Fruit fly (Drosophila melanogaster): Measurements from ENCODE around the gene Atac2.

The Atac2 gene

DNA sequence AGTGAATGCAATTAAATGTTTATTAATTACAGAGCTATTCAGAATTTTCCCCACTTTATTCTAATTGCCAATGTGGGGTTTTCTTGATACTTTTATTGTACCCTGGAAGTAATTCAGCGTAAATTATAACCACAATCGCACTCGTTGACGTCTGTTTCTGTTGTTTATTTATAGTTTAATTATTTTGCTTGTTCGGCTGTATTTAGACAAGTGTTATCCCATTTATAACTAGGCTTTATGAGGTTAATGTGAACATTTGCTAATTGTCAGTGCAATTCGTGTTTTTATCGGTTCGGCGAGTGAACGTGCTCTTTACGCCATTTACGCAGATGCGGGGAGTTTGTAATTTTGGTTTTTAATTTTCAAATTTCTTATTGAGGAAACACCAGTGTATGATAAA is 13.0 kb upstream of the Atac2 start:
- TF ChIP-seq ey (GFP tag; optimal IDR thresholded peaks at IDR 0.05) (no peak), Hnf4 (GFP tag; optimal IDR thresholded peaks at IDR 0.05) (peak; percentile 10), Dfd (GFP tag; optimal IDR thresholded peaks at IDR 0.05) (no peak), foxo (GFP tag; optimal IDR thresholded peaks at IDR 0.05) (no peak), CG9705 (GFP tag; optimal IDR thresholded peaks at IDR 0.05) (no peak), usp (GFP tag; optimal IDR thresholded peaks at IDR 0.05) (no peak), CrebA (GFP tag; optimal IDR thresholded peaks at IDR 0.05; ENCODE audit: borderline replicate concordance) (no peak), sage (GFP tag; optimal IDR thresholded peaks at IDR 0.05) (no peak), lola (GFP tag; optimal IDR thresholded peaks at IDR 0.05) (no peak), Hr83 (GFP tag; optimal IDR thresholded peaks at IDR 0.05; ENCODE audit: poor library complexity, severe bottlenecking) (peak; percentile 78), Rel (GFP tag; optimal IDR thresholded peaks at IDR 0.05) (no peak), Rel (tag; optimal IDR thresholded peaks at IDR 0.05) (no peak), fru (GFP tag; optimal IDR thresholded peaks at IDR 0.05) (peak; percentile 15), Vsx2 (GFP tag; optimal IDR thresholded peaks at IDR 0.05; ENCODE audit: partially characterized antibody) (no peak), jim (GFP tag; optimal IDR thresholded peaks at IDR 0.05) (no peak), HLH106 (tag; optimal IDR thresholded peaks at IDR 0.05) (no peak), dl (GFP tag; optimal IDR thresholded peaks at IDR 0.05; ENCODE audit: insufficient read depth in 1 of 2, partially characterized antibody in 2 of 2) (no peak), rgr (GFP tag; optimal IDR thresholded peaks at IDR 0.05) (peak; percentile 39), Hr78 (GFP tag; optimal IDR thresholded peaks at IDR 0.05) (no peak), CG32264 (GFP tag; optimal IDR thresholded peaks at IDR 0.05) (no peak), pan (optimal IDR thresholded peaks at IDR 0.05) (no peak), Sp1 (GFP tag; optimal IDR thresholded peaks at IDR 0.05) (no peak), brk (GFP tag; optimal IDR thresholded peaks at IDR 0.05) (no peak), Jra (GFP tag; optimal IDR thresholded peaks at IDR 0.05) (no peak), h (GFP tag; optimal IDR thresholded peaks at IDR 0.05) (peak; percentile 38), br (GFP tag; optimal IDR thresholded peaks at IDR 0.05) (no peak), tai (GFP tag; optimal IDR thresholded peaks at IDR 0.05) (peak; percentile 34), psq (GFP tag; optimal IDR thresholded peaks at IDR 0.05) (no peak), Myc (optimal IDR thresholded peaks at IDR 0.05) (no peak), woc (GFP tag; optimal IDR thresholded peaks at IDR 0.05) (no peak), dmrt93B (GFP tag; optimal IDR thresholded peaks at IDR 0.05) (no peak), sv (GFP tag; optimal IDR thresholded peaks at IDR 0.05) (no peak), Abd-B (GFP tag; optimal IDR thresholded peaks at IDR 0.05) (no peak), Mio (GFP tag; optimal IDR thresholded peaks at IDR 0.05) (no peak), N (GFP tag; optimal IDR thresholded peaks at IDR 0.05) (no peak), Dif (GFP tag; optimal IDR thresholded peaks at IDR 0.05; ENCODE audit: partially characterized antibody) (no peak), OdsH (GFP tag; optimal IDR thresholded peaks at IDR 0.05) (no peak), dsf (GFP tag; optimal IDR thresholded peaks at IDR 0.05; ENCODE audit: borderline replicate concordance) (no peak), GATAd (GFP tag; optimal IDR thresholded peaks at IDR 0.05) (no peak)

- TF ChIP-seq Mio (GFP tag; optimal IDR thresholded peaks at IDR 0.05) (no peak), Hr83 (GFP tag; optimal IDR thresholded peaks at IDR 0.05; ENCODE audit: poor library complexity, severe bottlenecking) (no peak), dsf (GFP tag; optimal IDR thresholded peaks at IDR 0.05; ENCODE audit: borderline replicate concordance) (no peak), ey (GFP tag; optimal IDR thresholded peaks at IDR 0.05) (no peak), GATAd (GFP tag; optimal IDR thresholded peaks at IDR 0.05) (no peak), woc (GFP tag; optimal IDR thresholded peaks at IDR 0.05) (no peak), Hr78 (GFP tag; optimal IDR thresholded peaks at IDR 0.05) (no peak), Rel (GFP tag; optimal IDR thresholded peaks at IDR 0.05) (no peak), Rel (tag; optimal IDR thresholded peaks at IDR 0.05) (no peak), Abd-B (GFP tag; optimal IDR thresholded peaks at IDR 0.05) (no peak), Sp1 (GFP tag; optimal IDR thresholded peaks at IDR 0.05) (no peak), Vsx2 (GFP tag; optimal IDR thresholded peaks at IDR 0.05; ENCODE audit: partially characterized antibody) (no peak), HLH106 (tag; optimal IDR thresholded peaks at IDR 0.05) (no peak), CrebA (GFP tag; optimal IDR thresholded peaks at IDR 0.05; ENCODE audit: borderline replicate concordance) (no peak), fru (GFP tag; optimal IDR thresholded peaks at IDR 0.05) (no peak), jim (GFP tag; optimal IDR thresholded peaks at IDR 0.05) (no peak), foxo (GFP tag; optimal IDR thresholded peaks at IDR 0.05) (no peak), rgr (GFP tag; optimal IDR thresholded peaks at IDR 0.05) (no peak)
Observed at dm6 chr2L:18624362-18624761, 12.3 kb upstream of the Atac2 start.

Measured in whole organism, wandering third instar larva.